Worm (Caenorhabditis elegans): ENCODE data around the gene C17F4.7.

Gene C17F4.7

ce11 chrII:3284558-3284957 is 38.7 kb upstream of the C17F4.7 start, which contains the start of gene scl-15:
Gene scl-15 (minus strand): TSS chrII:3284658.
- TF ChIP-seq lin-35 (GFP tag; optimal IDR thresholded peaks at IDR 0.05) (no peak), pha-4 (tag; optimal IDR thresholded peaks at IDR 0.05) (no peak), nfyb-1 (GFP tag; IDR thresholded peaks at IDR 0.05) (no peak), Y53G8AR.9 (GFP tag; conservative IDR thresholded peaks at IDR 0.05) (no peak), mel-28 (tag; optimal IDR thresholded peaks at IDR 0.05; ENCODE audit: borderline replicate concordance) (no peak)

ce11 chrII:3282353-3282752 is 36.5 kb upstream of the C17F4.7 start, which contains the start of gene nep-13:
Gene nep-13 (plus strand): TSS chrII:3282653.
- TF ChIP-seq B0261.1 (tag; optimal IDR thresholded peaks at IDR 0.05) = no peak
- no peak for TF ChIP-seq ztf-22 (GFP tag; optimal IDR thresholded peaks at IDR 0.05)
- TF ChIP-seq rpc-1 (optimal IDR thresholded peaks at IDR 0.05) = no peak
- no peak for TF ChIP-seq rpc-1 (tag; optimal IDR thresholded peaks at IDR 0.05)
- TF ChIP-seq F37B4.10 (GFP tag; IDR thresholded peaks at IDR 0.05) = no peak
- TF ChIP-seq lsl-1 (GFP tag; optimal IDR thresholded peaks at IDR 0.05) = no peak
- no peak for TF ChIP-seq athp-1 (tag; optimal IDR thresholded peaks at IDR 0.05)

- no peak for TF ChIP-seq C06A6.2 (GFP tag; conservative IDR thresholded peaks at IDR 0.05)
- TF ChIP-seq tbp1 (GFP tag; optimal IDR thresholded peaks at IDR 0.05) = no peak
- no peak for TF ChIP-seq lin-40 (tag; optimal IDR thresholded peaks at IDR 0.05)
- TF ChIP-seq tlf-1 (GFP tag; optimal IDR thresholded peaks at IDR 0.05) = no peak
- no peak for TF ChIP-seq madf-6 (GFP tag; IDR thresholded peaks at IDR 0.05)
- no peak for TF ChIP-seq nhr-80 (tag; optimal IDR thresholded peaks at IDR 0.05)
- no peak for TF ChIP-seq F37B4.10 (GFP tag; IDR thresholded peaks at IDR 0.05)
- TF ChIP-seq hlh-12 (tag; optimal IDR thresholded peaks at IDR 0.05) = no peak
- no peak for TF ChIP-seq ztf-26 (tag; optimal IDR thresholded peaks at IDR 0.05)
- no peak for TF ChIP-seq B0019.2 (GFP tag; conservative IDR thresholded peaks at IDR 0.05)
- no peak for TF ChIP-seq hmg-20 (GFP tag; IDR thresholded peaks at IDR 0.05)
- TF ChIP-seq Y95B8A.8 (GFP tag; IDR thresholded peaks at IDR 0.05) = no peak
- TF ChIP-seq F33H1.4 (GFP tag; IDR thresholded peaks at IDR 0.05) = no peak
- no peak for TF ChIP-seq ccch-3 (GFP tag; optimal IDR thresholded peaks at IDR 0.05)
- TF ChIP-seq unc-62 (GFP tag; optimal IDR thresholded peaks at IDR 0.05) = no peak
These were observed 32.8 kb upstream of the C17F4.7 start, which contains the start of gene wht-4 for ce11 chrII:3278634-3279033. Gene wht-4 (plus strand): TSS chrII:3278934.

ce11 chrII:3277686-3278085 is 31.9 kb upstream of the C17F4.7 start, which contains the start of gene F02E11.4:
Gene F02E11.4 (minus strand): TSS chrII:3277786.
- TF ChIP-seq F10E7.11 (tag; optimal IDR thresholded peaks at IDR 0.05) (no peak), sdz-38 (tag; optimal IDR thresholded peaks at IDR 0.05) (no peak), ztf-18 (tag; optimal IDR thresholded peaks at IDR 0.05) (no peak), bed-1 (GFP tag; IDR thresholded peaks at IDR 0.05) (no peak), lin-35 (GFP tag; optimal IDR thresholded peaks at IDR 0.05) (no peak), F57A8.1 (GFP tag; optimal IDR thresholded peaks at IDR 0.05) (no peak), rpc-1 (optimal IDR thresholded peaks at IDR 0.05) (no peak), rpc-1 (tag; optimal IDR thresholded peaks at IDR 0.05) (no peak), efl-1 (GFP tag; optimal IDR thresholded peaks at IDR 0.05) (no peak), ets-4 (GFP tag; optimal IDR thresholded peaks at IDR 0.05) (no peak), K12H6.12 (tag; optimal IDR thresholded peaks at IDR 0.05) (no peak), zim-3 (tag; optimal IDR thresholded peaks at IDR 0.05) (no peak)
